Worm (Caenorhabditis elegans) whole organism, L1 larva: ENCODE results near the gene ZK380.2.

Experiments
- C34B4.2 ChIP-seq: sonication (generic microtip); optimal IDR thresholded peaks from 2 replicates; lab custom pipeline; 2017; ENCODE audit warnings: mild to moderate bottlenecking, missing genetic modification characterization, missing compliant biosample characterization
- alr-1 ChIP-seq: fragments of 200-800 bp; sonication (Bioruptor generic); optimal IDR thresholded peaks from 2 replicates; lab custom pipeline; 2018; ENCODE audit warnings: borderline replicate concordance, mild to moderate bottlenecking, missing genetic modification characterization, missing compliant biosample characterization
- aly-2 ChIP-seq: fragments of 150-350 bp; optimal IDR thresholded peaks from 2 replicates; lab custom pipeline; 2014; ENCODE audit warnings: missing biosample characterization, missing genetic modification characterization
- blmp-1 ChIP-seq: fragments of 150-350 bp; optimal IDR thresholded peaks from 2 replicates; lab custom pipeline; 2014; ENCODE audit warnings: missing biosample characterization, missing genetic modification characterization
- ceh-63 ChIP-seq: fragments of 200-800 bp; sonication (Bioruptor generic); optimal IDR thresholded peaks from 2 replicates; lab custom pipeline; 2018; ENCODE audit warnings: mild to moderate bottlenecking, missing genetic modification characterization, missing compliant biosample characterization
- ceh-8 ChIP-seq: fragments of 200-800 bp; sonication (Bioruptor generic); optimal IDR thresholded peaks from 2 replicates; lab custom pipeline; 2018; ENCODE audit warnings: mild to moderate bottlenecking, missing genetic modification characterization, moderate library complexity, missing compliant biosample characterization
- ceh-82 ChIP-seq, 3 experiments: fragments of 150-350 bp in 1 of 3; sonication (generic microtip) in 2 of 3; optimal IDR thresholded peaks; 2 replicates each; lab custom pipeline; 2014 to 2017; ENCODE audit warnings: missing biosample characterization in 3 of 3, missing genetic modification characterization in 3 of 3
- ceh-90 ChIP-seq: sonication (generic microtip); optimal IDR thresholded peaks from 2 replicates; lab custom pipeline; 2016; ENCODE audit warnings: missing genetic modification characterization, missing compliant biosample characterization
- ces-1 ChIP-seq: fragments of 150-350 bp; optimal IDR thresholded peaks from 2 replicates; lab custom pipeline; 2014; ENCODE audit warnings: missing biosample characterization, missing genetic modification reagents, missing genetic modification characterization
- dpl-1 ChIP-seq, 3 experiments: fragments of 150-350 bp in 2 of 3; sonication (generic microtip) in 1 of 3; optimal IDR thresholded peaks; 2 replicates each; lab custom pipeline; 2014 to 2017; ENCODE audit warnings: missing biosample characterization in 3 of 3, missing genetic modification characterization in 3 of 3, missing genetic modification reagents in 3 of 3
- dsc-1 ChIP-seq: sonication (generic microtip); optimal IDR thresholded peaks from 2 replicates; lab custom pipeline; 2016; ENCODE audit warnings: mild to moderate bottlenecking, missing genetic modification characterization, missing compliant biosample characterization
- efl-1 ChIP-seq, 4 experiments: fragments of 150-350 bp; optimal IDR thresholded peaks in 3 of 4; peaks in 1 of 4; 1 replicate in 1 of 4; 2 replicates in 3 of 4; lab custom pipeline; 2014; ENCODE audit warnings: missing biosample characterization in 2 of 4, missing genetic modification characterization in 2 of 4, missing genetic modification reagents in 2 of 4
- efl-3 ChIP-seq: fragments of 200-800 bp; sonication (Bioruptor generic); optimal IDR thresholded peaks from 2 replicates; lab custom pipeline; 2018; ENCODE audit warnings: mild to moderate bottlenecking, missing genetic modification characterization, missing compliant biosample characterization
- egl-13 ChIP-seq: sonication (generic microtip); optimal IDR thresholded peaks from 2 replicates; lab custom pipeline; 2016; ENCODE audit warnings: missing genotype, missing genetic modification reagents, missing genetic modification characterization, missing compliant biosample characterization
- egl-27 ChIP-seq, 2 experiments: fragments of 150-350 bp in 1 of 2; sonication (generic microtip); optimal IDR thresholded peaks; 3 replicates each; lab custom pipeline; 2017 to 2018; ENCODE audit warnings: missing biosample characterization in 2 of 2, missing genetic modification characterization in 2 of 2, missing genetic modification reagents in 2 of 2
- elt-3 ChIP-seq, 6 experiments: fragments of 150-350 bp in 1 of 6; sonication (generic microtip); optimal IDR thresholded peaks; 2 replicates each; lab custom pipeline; 2017 to 2018; ENCODE audit warnings: missing biosample characterization in 6 of 6, missing genetic modification characterization in 6 of 6, inconsistent platforms in 1 of 6
- fkh-8 ChIP-seq: sonication (generic microtip); optimal IDR thresholded peaks from 2 replicates; lab custom pipeline; 2016; ENCODE audit warnings: mild to moderate bottlenecking, missing genetic modification characterization, missing compliant biosample characterization
- grh-1 ChIP-seq: fragments of 200-800 bp; sonication (Bioruptor generic); IDR thresholded peaks from 2 replicates; pipeline ENCODE4 v1.3.6; 2022; ENCODE audit warnings: missing genetic modification reagents, missing genetic modification characterization, missing compliant biosample characterization
- hlh-4 ChIP-seq: sonication (generic microtip); optimal IDR thresholded peaks from 2 replicates; lab custom pipeline; 2016; ENCODE audit warnings: mild to moderate bottlenecking, missing genetic modification characterization, missing compliant biosample characterization
- hpl-2 ChIP-seq: fragments of 150-350 bp; optimal IDR thresholded peaks from 2 replicates; lab custom pipeline; 2014; ENCODE audit warnings: missing biosample characterization, missing genetic modification reagents, missing genetic modification characterization
- isw-1 ChIP-seq: fragments of 200-800 bp; sonication (Bioruptor generic); IDR thresholded peaks from 2 replicates; pipeline ENCODE4 v1.3.6; 2022; ENCODE audit warnings: missing genetic modification characterization, missing compliant biosample characterization
- jun-1 ChIP-seq: fragments of 150-350 bp; optimal IDR thresholded peaks from 2 replicates; lab custom pipeline; 2014; ENCODE audit warnings: missing biosample characterization, missing genetic modification reagents, missing genetic modification characterization
- lin-13 ChIP-seq: fragments of 150-350 bp; optimal IDR thresholded peaks from 2 replicates; lab custom pipeline; 2014; ENCODE audit warnings: missing biosample characterization, missing genetic modification reagents, missing genetic modification characterization
- lin-15B ChIP-seq: fragments of 150-350 bp; sonication (generic microtip); optimal IDR thresholded peaks from 3 replicates; lab custom pipeline; 2014; ENCODE audit warnings: missing biosample characterization, missing genetic modification characterization
- lin-35 ChIP-seq, 2 experiments: fragments of 150-350 bp; optimal IDR thresholded peaks; 2 replicates each; lab custom pipeline; 2014; ENCODE audit warnings: missing biosample characterization in 2 of 2, missing genetic modification characterization in 2 of 2, missing genetic modification reagents in 2 of 2
- mab-9 ChIP-seq: fragments of 200-800 bp; sonication (Bioruptor generic); IDR thresholded peaks from 2 replicates; pipeline ENCODE4 v1.3.6; 2022; ENCODE audit warnings: missing genetic modification reagents, missing genetic modification characterization, missing compliant biosample characterization
- mdl-1 ChIP-seq, 2 experiments: fragments of 150-350 bp; optimal IDR thresholded peaks; 2 replicates each; lab custom pipeline; 2014 to 2017; ENCODE audit warnings: missing biosample characterization in 2 of 2, missing genetic modification characterization in 2 of 2, inconsistent platforms in 1 of 2
- nhr-12 ChIP-seq: sonication (generic microtip); optimal IDR thresholded peaks from 2 replicates; lab custom pipeline; 2017; ENCODE audit warnings: missing biosample characterization, missing genetic modification characterization
- nhr-19 ChIP-seq: fragments of 200-800 bp; sonication (Bioruptor generic); conservative IDR thresholded peaks from 2 replicates; pipeline ENCODE4 v1.3.6; 2022; ENCODE audit warnings: missing genetic modification characterization, missing compliant biosample characterization
- nhr-20 ChIP-seq: sonication (generic microtip); optimal IDR thresholded peaks from 2 replicates; lab custom pipeline; 2016; ENCODE audit warnings: mild to moderate bottlenecking, missing genetic modification characterization, missing compliant biosample characterization
- nhr-237 ChIP-seq: fragments of 150-350 bp; optimal IDR thresholded peaks from 2 replicates; lab custom pipeline; 2014; ENCODE audit warnings: missing biosample characterization, missing genetic modification characterization
- nhr-76 ChIP-seq: sonication (generic microtip); optimal IDR thresholded peaks from 2 replicates; lab custom pipeline; 2017; ENCODE audit warnings: missing biosample characterization, missing genetic modification characterization
- nhr-77 ChIP-seq: fragments of 150-350 bp; optimal IDR thresholded peaks from 2 replicates; lab custom pipeline; 2014; ENCODE audit warnings: missing biosample characterization, missing genetic modification characterization
- nhr-84 ChIP-seq: sonication (generic microtip); optimal IDR thresholded peaks from 2 replicates; lab custom pipeline; 2017; ENCODE audit warnings: missing biosample characterization, missing genetic modification characterization
- nhr-85 ChIP-seq: sonication (generic microtip); peaks from one replicate; lab custom pipeline; 2016; ENCODE audit warnings: missing genetic modification characterization, inconsistent platforms, missing compliant biosample characterization
- nhr-90 ChIP-seq: sonication (generic microtip); optimal IDR thresholded peaks from 2 replicates; lab custom pipeline; 2016; ENCODE audit warnings: mild to moderate bottlenecking, missing genetic modification characterization, missing compliant biosample characterization; ENCODE audit not compliant: poor library complexity
- pax-3 ChIP-seq: fragments of 200-800 bp; sonication (Bioruptor generic); optimal IDR thresholded peaks from 2 replicates; lab custom pipeline; 2018; ENCODE audit warnings: mild to moderate bottlenecking, missing genetic modification characterization, moderate library complexity, missing compliant biosample characterization
- snpc-4 ChIP-seq: fragments of 150-350 bp; optimal IDR thresholded peaks from 2 replicates; lab custom pipeline; 2014; ENCODE audit warnings: missing biosample characterization, missing genetic modification characterization
- snu-23 ChIP-seq: sonication (generic microtip); optimal IDR thresholded peaks from 2 replicates; lab custom pipeline; 2016; ENCODE audit warnings: missing genetic modification characterization, missing compliant biosample characterization
- sox-4 ChIP-seq: sonication (generic microtip); optimal IDR thresholded peaks from 2 replicates; lab custom pipeline; 2016; ENCODE audit warnings: missing genetic modification characterization, missing compliant biosample characterization
- sptf-1 ChIP-seq: fragments of 150-350 bp; optimal IDR thresholded peaks from 2 replicates; lab custom pipeline; 2014; ENCODE audit warnings: missing biosample characterization, missing genetic modification characterization
- sup-37 ChIP-seq: fragments of 200-800 bp; sonication (Bioruptor generic); optimal IDR thresholded peaks from 2 replicates; lab custom pipeline; 2018; ENCODE audit warnings: mild to moderate bottlenecking, missing genetic modification characterization, missing compliant biosample characterization
- tlp-1 ChIP-seq: fragments of 150-350 bp; optimal IDR thresholded peaks from 2 replicates; lab custom pipeline; 2014; ENCODE audit warnings: missing biosample characterization, missing genetic modification characterization
- unc-130 ChIP-seq: fragments of 150-350 bp; optimal IDR thresholded peaks from 2 replicates; lab custom pipeline; 2017; ENCODE audit warnings: missing biosample characterization, missing genetic modification characterization, inconsistent platforms
- unc-30 ChIP-seq: sonication (generic microtip); optimal IDR thresholded peaks from 2 replicates; lab custom pipeline; 2017; ENCODE audit warnings: missing biosample characterization, missing genetic modification characterization
- unc-62 ChIP-seq: fragments of 150-350 bp; optimal IDR thresholded peaks from 2 replicates; lab custom pipeline; 2014; ENCODE audit warnings: missing biosample characterization, missing genetic modification reagents, missing genetic modification characterization
- vab-15 ChIP-seq: sonication (generic microtip); optimal IDR thresholded peaks from 2 replicates; lab custom pipeline; 2017; ENCODE audit warnings: missing genotype, mild to moderate bottlenecking, missing genetic modification characterization, missing compliant biosample characterization
- xbp-1 ChIP-seq: sonication (generic microtip); optimal IDR thresholded peaks from 2 replicates; lab custom pipeline; 2016; ENCODE audit warnings: missing genetic modification characterization, missing compliant biosample characterization
- zip-4 ChIP-seq: fragments of 200-800 bp; sonication (Bioruptor generic); optimal IDR thresholded peaks from 2 replicates; lab custom pipeline; 2018; ENCODE audit warnings: mild to moderate bottlenecking, missing genetic modification characterization, moderate library complexity, missing compliant biosample characterization
- ztf-11 ChIP-seq, 2 experiments: sonication (generic microtip); optimal IDR thresholded peaks; 2 replicates each; lab custom pipeline; 2016 to 2017; ENCODE audit warnings: missing genetic modification characterization in 2 of 2, missing biosample characterization in 1 of 2, missing compliant biosample characterization in 1 of 2

ZK380.2 gene

ce11 chrX:1623048-1623447 is 8.2 kb upstream of the ZK380.2 start:
- no peak for TF ChIP-seq unc-130 (tag; lab: Kevin White, UChicago)
- no peak for TF ChIP-seq zip-4
- TF ChIP-seq ceh-90 (tag; lab: Kevin White, UChicago): no peak
- no peak for TF ChIP-seq mab-9 (GFP tag; lab: Robert Waterston, UW)
- no peak for TF ChIP-seq nhr-12 (tag; lab: Kevin White, UChicago)
- TF ChIP-seq efl-3 (GFP tag; lab: Kevin White, UChicago): no peak

ce11 chrX:1627013-1627412 is 4.3 kb upstream of the ZK380.2 start:
- TF ChIP-seq egl-27 (tag; optimal IDR thresholded peaks at IDR 0.05; lab: Kevin White, UChicago) (peak; percentile 67 to 77), nhr-77 (peak; percentile 97), tlp-1 (tag; lab: Kevin White, UChicago) (no peak), fkh-8 (tag; lab: Kevin White, UChicago) (peak; percentile 97), blmp-1 (tag; lab: Kevin White, UChicago) (peak; percentile 43), ztf-11 (tag; optimal IDR thresholded peaks at IDR 0.05; lab: Kevin White, UChicago) (peak; percentile 81 to 88), nhr-20 (tag; lab: Kevin White, UChicago) (peak; percentile 93), xbp-1 (tag; lab: Kevin White, UChicago) (peak; percentile 89), ces-1 (no peak), unc-62 (no peak), grh-1 (peak; percentile 88), sptf-1 (no peak), egl-13 (peak; percentile 87), unc-130 (tag; lab: Kevin White, UChicago) (peak; percentile 73), nhr-76 (tag; lab: Kevin White, UChicago) (peak; percentile 89), snu-23 (GFP tag; lab: Kevin White, UChicago) (peak; percentile 99), nhr-85 (tag; lab: Kevin White, UChicago) (peak; percentile 92), pax-3 (tag; lab: Kevin White, UChicago) (peak; percentile 93), isw-1 (GFP tag; lab: Robert Waterston, UW) (peak; percentile 76), ceh-82 (tag; optimal IDR thresholded peaks at IDR 0.05; lab: Kevin White, UChicago) (peak; percentile 98 to 99 (median 99)), mab-9 (GFP tag; lab: Robert Waterston, UW) (peak; percentile 94), snpc-4 (tag; lab: Kevin White, UChicago) (peak; percentile 88), jun-1 (tag; lab: Kevin White, UChicago) (peak; percentile 98), ceh-8 (GFP tag; lab: Kevin White, UChicago) (peak; percentile 96), sox-4 (tag; lab: Kevin White, UChicago) (peak; percentile 96), sup-37 (GFP tag; lab: Kevin White, UChicago) (peak; percentile 68), nhr-19 (GFP tag; lab: Robert Waterston, UW) (peak; percentile 95), nhr-237 (tag; lab: Kevin White, UChicago) (peak; percentile 96), nhr-90 (tag; lab: Kevin White, UChicago) (peak; percentile 98), dpl-1 (GFP tag; optimal IDR thresholded peaks at IDR 0.05; lab: Kevin White, UChicago) (peak; percentile 43 to 55 (median 51)), dsc-1 (peak; percentile 99), aly-2 (tag; lab: Kevin White, UChicago) (peak; percentile 87), hlh-4 (tag; lab: Kevin White, UChicago) (no peak), alr-1 (tag; lab: Kevin White, UChicago) (no peak), nhr-84 (tag; lab: Kevin White, UChicago) (peak; percentile 55), ceh-63 (GFP tag; lab: Kevin White, UChicago) (peak; percentile 73), C34B4.2 (tag; lab: Kevin White, UChicago) (no peak), efl-1 (optimal IDR thresholded peaks at IDR 0.05; lab: Kevin White, UChicago) (peak; percentile 77 to 85), efl-1 (GFP tag; optimal IDR thresholded peaks at IDR 0.05 in 1 of 2; lab: Kevin White, UChicago) (peak; percentile 39 to 97), hpl-2 (peak; percentile 95), lin-35 (GFP tag; optimal IDR thresholded peaks at IDR 0.05; lab: Kevin White, UChicago) (peak; percentile 49 to 90), vab-15 (tag; lab: Kevin White, UChicago) (peak; percentile 70), mdl-1 (tag; optimal IDR thresholded peaks at IDR 0.05; lab: Kevin White, UChicago) (peak in 1 of 2 experiments; percentile 87), lin-15B (tag; lab: Kevin White, UChicago) (peak; percentile 57), unc-30 (tag; lab: Kevin White, UChicago) (no peak), elt-3 (tag; optimal IDR thresholded peaks at IDR 0.05; lab: Kevin White, UChicago) (peak; percentile 14 to 98 (median 87)), lin-13 (GFP tag; lab: Kevin White, UChicago) (peak; percentile 92)
